Worm (Caenorhabditis elegans) whole organism, midembryonic: ENCODE measurements around the gene T16G1.4.

ENCODE experiments used
- flt-1 ChIP-seq: fragments of 200-800 bp; sonication (Bioruptor generic); IDR thresholded peaks from 2 replicates; pipeline ENCODE4 v1.3.6; 2022; ENCODE audit warnings: missing genetic modification characterization, missing compliant biosample characterization
- klf-2 ChIP-seq: fragments of 200-800 bp; sonication (Bioruptor generic); conservative IDR thresholded peaks from 2 replicates; pipeline ENCODE4 v1.3.6; 2022; ENCODE audit warnings: missing genetic modification reagents, missing genetic modification characterization, missing compliant biosample characterization
- tab-1 ChIP-seq: fragments of 200-800 bp; sonication (Bioruptor generic); IDR thresholded peaks from 2 replicates; pipeline ENCODE4 v1.3.6; 2022; ENCODE audit warnings: missing genetic modification characterization, missing compliant biosample characterization
- ztf-23 ChIP-seq: fragments of 200-800 bp; sonication (Bioruptor generic); IDR thresholded peaks from 2 replicates; pipeline ENCODE4 v1.3.6; 2022; ENCODE audit warnings: missing genetic modification reagents, missing genetic modification characterization, missing compliant biosample characterization
- ztf-29 ChIP-seq: fragments of 200-800 bp; sonication (Bioruptor generic); IDR thresholded peaks from 2 replicates; pipeline ENCODE4 v1.3.6; 2022; ENCODE audit warnings: missing genetic modification reagents, missing genetic modification characterization, missing compliant biosample characterization

- TF ChIP-seq flt-1 (GFP tag; lab: Robert Waterston, UW): no peak
- no peak for TF ChIP-seq tab-1
- TF ChIP-seq ztf-23 (GFP tag; lab: Robert Waterston, UW): no peak
- TF ChIP-seq klf-2: no peak
- TF ChIP-seq ztf-29 (GFP tag; lab: Robert Waterston, UW): no peak
Measured at ce11 chrV:12896850-12897249, 44.8 kb downstream of the T16G1.4 start.
